Worm (Caenorhabditis elegans) whole organism, L4 larva: ENCODE measurements around the gene mgl-1.

Source experiments
- aha-1 ChIP-seq: fragments of 150-350 bp; peaks from one replicate; lab custom pipeline; 2014; ENCODE audit warnings: missing biosample characterization, missing genetic modification characterization
- arid-1 ChIP-seq: fragments of 200-800 bp; sonication (Bioruptor generic); conservative IDR thresholded peaks from 2 replicates; pipeline ENCODE4 v1.3.6; 2022; ENCODE audit warnings: missing genetic modification reagents, missing genetic modification characterization, missing compliant biosample characterization
- ces-1 ChIP-seq: fragments of 150-350 bp; sonication (generic microtip); optimal IDR thresholded peaks from 4 replicates; lab custom pipeline; 2014; ENCODE audit warnings: missing biosample characterization, missing genetic modification reagents, missing genetic modification characterization
- mep-1 ChIP-seq: fragments of 150-350 bp; sonication (generic microtip); optimal IDR thresholded peaks from 3 replicates; lab custom pipeline; 2014; ENCODE audit warnings: missing biosample characterization, missing genetic modification characterization
- nhr-11 ChIP-seq: fragments of 150-350 bp; optimal IDR thresholded peaks from 2 replicates; lab custom pipeline; 2014; ENCODE audit warnings: missing biosample characterization, missing genetic modification characterization
- unc-62 ChIP-seq, 3 experiments: fragments of 150-350 bp in 1 of 3; sonication (generic microtip); optimal IDR thresholded peaks in 2 of 3; peaks in 1 of 3; 1 replicate in 1 of 3; 2 replicates in 2 of 3; lab custom pipeline; 2014 to 2017; ENCODE audit warnings: missing biosample characterization in 3 of 3, missing genetic modification characterization in 3 of 3, missing genetic modification reagents in 3 of 3, missing genotype in 1 of 3

DNA sequence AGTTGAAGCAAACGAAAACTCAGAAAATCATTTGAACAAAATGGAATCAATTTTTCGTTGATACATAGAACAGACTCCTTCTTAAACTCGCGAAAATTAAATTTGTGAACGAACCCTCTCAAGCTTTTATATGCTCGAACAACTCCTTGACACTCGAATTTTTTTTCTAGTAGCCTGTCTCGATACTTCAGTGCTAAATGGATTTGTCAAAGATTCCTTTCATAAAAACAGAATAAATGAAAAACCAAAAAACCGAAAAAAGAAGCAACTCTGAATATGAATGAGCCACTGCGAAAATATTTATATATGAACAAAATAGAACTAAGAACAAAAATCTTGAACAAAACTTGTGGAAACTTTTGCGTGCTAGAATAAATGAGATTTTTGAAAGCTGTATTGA is 33.9 kb upstream of the mgl-1 start:
- peak; percentile 9 for TF ChIP-seq ces-1
- no peak for TF ChIP-seq nhr-11 (tag; lab: Kevin White, UChicago)
- TF ChIP-seq mep-1 (tag; lab: Kevin White, UChicago): no peak
- TF ChIP-seq aha-1 (tag; lab: Kevin White, UChicago): no peak
- TF ChIP-seq arid-1: no peak
- no peak for TF ChIP-seq unc-62 (GFP tag; optimal IDR thresholded peaks at IDR 0.05 in 1 of 2; lab: Kevin White, UChicago)
- no peak for TF ChIP-seq unc-62 (tag; optimal IDR thresholded peaks at IDR 0.05; lab: Kevin White, UChicago)
